Worm (Caenorhabditis elegans): ENCODE results near the gene Y54G11A.19.
"Not testable (repeated sequence)": the region's sequence is repeated elsewhere in the genome, so short reads cannot be mapped to it uniquely, and the experiment has no call there.

DNA sequence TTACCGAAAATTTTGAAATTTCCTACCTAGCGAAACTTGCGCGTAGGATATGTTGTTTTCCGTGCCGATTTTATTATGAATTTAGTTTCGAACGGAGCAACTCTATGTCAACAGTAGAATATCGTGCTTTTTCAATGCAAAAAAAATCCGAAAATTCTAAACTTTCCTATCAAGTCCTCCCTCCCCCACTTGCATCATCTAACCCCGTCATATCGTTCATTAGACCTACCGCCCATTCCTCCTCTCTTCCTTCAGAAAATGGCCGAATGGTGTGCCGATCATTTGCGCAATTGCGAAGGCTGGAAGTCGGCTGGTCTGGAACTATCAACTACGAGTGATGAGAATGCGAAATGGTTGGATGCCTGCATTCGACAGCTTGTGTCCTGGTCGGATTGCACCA lies 40.4 kb upstream of the Y54G11A.19 start, which contains the start of gene Y54G11A.7:
- TF ChIP-seq egl-27 (tag; optimal IDR thresholded peaks at IDR 0.05); lin-13 (GFP tag; optimal IDR thresholded peaks at IDR 0.05); unc-62 (GFP tag; optimal IDR thresholded peaks at IDR 0.05); elt-2 (tag; optimal IDR thresholded peaks at IDR 0.05); C04F5.9 (tag; optimal IDR thresholded peaks at IDR 0.05); pqm-1 (tag; optimal IDR thresholded peaks at IDR 0.05); pag-3 (tag; optimal IDR thresholded peaks at IDR 0.05; ENCODE audit: borderline replicate concordance, insufficient read depth); nhr-237 (tag; optimal IDR thresholded peaks at IDR 0.05); aly-2 (tag; optimal IDR thresholded peaks at IDR 0.05); ztf-11 (tag; optimal IDR thresholded peaks at IDR 0.05): not testable (repeated sequence)
